Worm (Caenorhabditis elegans) whole organism, late embryonic: ENCODE data around the gene lgc-22.

ENCODE experiments used
- F13H6.1 ChIP-seq: sonication (generic microtip); optimal IDR thresholded peaks from 2 replicates; lab custom pipeline; 2016; ENCODE audit warnings: missing genetic modification characterization, missing compliant biosample characterization
- K02D7.2 ChIP-seq: sonication (generic microtip); optimal IDR thresholded peaks from 2 replicates; lab custom pipeline; 2017; ENCODE audit warnings: mild to moderate bottlenecking, missing genetic modification characterization, missing compliant biosample characterization
- T23F11.4 ChIP-seq: fragments of 200-800 bp; sonication (Bioruptor generic); optimal IDR thresholded peaks from 2 replicates; lab custom pipeline; 2018; ENCODE audit warnings: mild to moderate bottlenecking, missing genetic modification characterization, missing compliant biosample characterization
- ama-1 ChIP-seq: fragments of 150-350 bp; optimal IDR thresholded peaks from 2 replicates; lab custom pipeline; 2014
- dmd-4 ChIP-seq: sonication (generic microtip); optimal IDR thresholded peaks from 2 replicates; lab custom pipeline; 2016; ENCODE audit warnings: borderline replicate concordance, missing genetic modification characterization, missing compliant biosample characterization
- elt-2 ChIP-seq: sonication (generic microtip); optimal IDR thresholded peaks from 2 replicates; lab custom pipeline; 2016; ENCODE audit warnings: missing genetic modification reagents, missing genetic modification characterization, missing compliant biosample characterization
- ets-4 ChIP-seq: sonication (generic microtip); optimal IDR thresholded peaks from 2 replicates; lab custom pipeline; 2016; ENCODE audit warnings: missing genetic modification characterization, missing compliant biosample characterization
- fkh-10 ChIP-seq: fragments of 150-350 bp; optimal IDR thresholded peaks from 2 replicates; lab custom pipeline; 2014; ENCODE audit warnings: missing biosample characterization, missing genetic modification reagents, missing genetic modification characterization
- lin-11 ChIP-seq: fragments of 200-800 bp; sonication (Bioruptor generic); optimal IDR thresholded peaks from 2 replicates; lab custom pipeline; 2018; ENCODE audit warnings: mild to moderate bottlenecking, missing genetic modification characterization, missing compliant biosample characterization
- rnt-1 ChIP-seq: sonication (generic microtip); optimal IDR thresholded peaks from 2 replicates; lab custom pipeline; 2016; ENCODE audit warnings: missing genetic modification characterization, missing compliant biosample characterization
- ztf-16 ChIP-seq: sonication (generic microtip); optimal IDR thresholded peaks from 2 replicates; lab custom pipeline; 2017; ENCODE audit warnings: missing genetic modification characterization, missing compliant biosample characterization

- TF ChIP-seq T23F11.4 (GFP tag; lab: Kevin White, UChicago), result no peak
- no peak for TF ChIP-seq fkh-10 (GFP tag; lab: Kevin White, UChicago)
- TF ChIP-seq lin-11 (tag; lab: Kevin White, UChicago), result no peak
- no peak for TF ChIP-seq K02D7.2 (tag; lab: Kevin White, UChicago)
- no peak for TF ChIP-seq rnt-1 (tag; lab: Kevin White, UChicago)
- no peak for TF ChIP-seq F13H6.1 (tag; lab: Kevin White, UChicago)
- no peak for TF ChIP-seq dmd-4 (tag; lab: Kevin White, UChicago)
- no peak for TF ChIP-seq ztf-16 (tag; lab: Kevin White, UChicago)
- no peak for TF ChIP-seq ama-1 (lab: Kevin White, UChicago)
- TF ChIP-seq elt-2 (tag; lab: Kevin White, UChicago), result no peak
- TF ChIP-seq ets-4 (tag; lab: Kevin White, UChicago), result no peak
Measured at ce11 chrIV:4270925-4271324, 30.2 kb upstream of the lgc-22 start, which contains the start of gene F36A4.2.
